Worm (Caenorhabditis elegans) whole organism, mixed stage, embryonic: ENCODE data around the gene F28B1.9.

ENCODE experiments used
- M03D4.4 ChIP-seq: sonication (generic microtip); optimal IDR thresholded peaks from 2 replicates; lab custom pipeline; 2017; ENCODE audit warnings: mild to moderate bottlenecking, missing genetic modification characterization, missing compliant biosample characterization
- bed-3 ChIP-seq: fragments of 200-800 bp; sonication (Bioruptor generic); optimal IDR thresholded peaks from 3 replicates; lab custom pipeline; 2018; ENCODE audit warnings: mild to moderate bottlenecking, missing genetic modification characterization, moderate library complexity, missing compliant biosample characterization
- blmp-1 ChIP-seq: fragments of 150-350 bp; optimal IDR thresholded peaks from 2 replicates; lab custom pipeline; 2014; ENCODE audit warnings: missing biosample characterization, missing genetic modification characterization
- ceh-39 ChIP-seq: fragments of 150-350 bp; optimal IDR thresholded peaks from 2 replicates; lab custom pipeline; 2014; ENCODE audit warnings: missing biosample characterization, missing genetic modification characterization
- ceh-43 ChIP-seq: fragments of 200-800 bp; sonication (Bioruptor generic); optimal IDR thresholded peaks from 2 replicates; lab custom pipeline; 2018; ENCODE audit warnings: mild to moderate bottlenecking, missing genetic modification characterization, moderate library complexity, missing compliant biosample characterization
- ces-1 ChIP-seq: fragments of 150-350 bp; optimal IDR thresholded peaks from 2 replicates; lab custom pipeline; 2014; ENCODE audit warnings: missing biosample characterization, missing genetic modification reagents, missing genetic modification characterization
- cnd-1 ChIP-seq: fragments of 200-800 bp; sonication (Bioruptor generic); optimal IDR thresholded peaks from 2 replicates; lab custom pipeline; 2018; ENCODE audit warnings: mild to moderate bottlenecking, missing genetic modification characterization, missing compliant biosample characterization
- drap-1 ChIP-seq: fragments of 200-800 bp; sonication (Bioruptor generic); optimal IDR thresholded peaks from 3 replicates; lab custom pipeline; 2018; ENCODE audit warnings: mild to moderate bottlenecking, missing genetic modification characterization, missing compliant biosample characterization
- elt-1 ChIP-seq: sonication (generic microtip); optimal IDR thresholded peaks from 2 replicates; lab custom pipeline; 2017; ENCODE audit warnings: missing genetic modification characterization, mild to moderate bottlenecking, missing compliant biosample characterization, antibody characterized with exemption, moderate library complexity, borderline replicate concordance; ENCODE audit not compliant: insufficient read depth
- flh-1 ChIP-seq: fragments of 200-800 bp; sonication (Bioruptor generic); optimal IDR thresholded peaks from 2 replicates; lab custom pipeline; 2018; ENCODE audit warnings: mild to moderate bottlenecking, missing genetic modification characterization, moderate library complexity, missing compliant biosample characterization
- ham-2 ChIP-seq: fragments of 200-800 bp; sonication (Bioruptor generic); optimal IDR thresholded peaks from 2 replicates; lab custom pipeline; 2018; ENCODE audit warnings: mild to moderate bottlenecking, missing genetic modification characterization, missing compliant biosample characterization
- lin-13 ChIP-seq: fragments of 150-350 bp; optimal IDR thresholded peaks from 2 replicates; lab custom pipeline; 2014; ENCODE audit warnings: missing biosample characterization, missing genetic modification characterization
- lin-32 ChIP-seq: fragments of 200-800 bp; sonication (Bioruptor generic); optimal IDR thresholded peaks from 2 replicates; lab custom pipeline; 2018; ENCODE audit warnings: mild to moderate bottlenecking, missing genetic modification characterization, missing compliant biosample characterization
- lsy-2 ChIP-seq: fragments of 150-350 bp; optimal IDR thresholded peaks from 2 replicates; lab custom pipeline; 2014; ENCODE audit warnings: missing biosample characterization, missing genetic modification characterization
- mab-5 ChIP-seq: fragments of 150-350 bp; optimal IDR thresholded peaks from 2 replicates; lab custom pipeline; 2014; ENCODE audit warnings: missing biosample characterization, missing genetic modification characterization
- mls-2 ChIP-seq: sonication (generic microtip); optimal IDR thresholded peaks from 2 replicates; lab custom pipeline; 2016; ENCODE audit warnings: mild to moderate bottlenecking, missing genetic modification characterization, moderate library complexity, missing compliant biosample characterization
- nhr-12 ChIP-seq: fragments of 150-350 bp; optimal IDR thresholded peaks from 2 replicates; lab custom pipeline; 2014; ENCODE audit warnings: missing biosample characterization, missing genetic modification characterization
- nhr-2 ChIP-seq: fragments of 150-350 bp; optimal IDR thresholded peaks from 2 replicates; lab custom pipeline; 2014; ENCODE audit warnings: missing biosample characterization, missing genetic modification characterization
- nhr-237 ChIP-seq: fragments of 150-350 bp; optimal IDR thresholded peaks from 2 replicates; lab custom pipeline; 2014; ENCODE audit warnings: missing biosample characterization, missing genetic modification characterization
- nhr-28 ChIP-seq: fragments of 150-350 bp; optimal IDR thresholded peaks from 2 replicates; lab custom pipeline; 2014; ENCODE audit warnings: missing biosample characterization, missing genetic modification characterization
- nhr-76 ChIP-seq: sonication (generic microtip); optimal IDR thresholded peaks from 2 replicates; lab custom pipeline; 2017; ENCODE audit warnings: missing biosample characterization, missing genetic modification characterization
- pha-4 ChIP-seq: fragments of 150-350 bp; optimal IDR thresholded peaks from 2 replicates; lab custom pipeline; 2018; ENCODE audit warnings: missing biosample characterization, missing genetic modification reagents, missing genetic modification characterization
- sem-2 ChIP-seq: fragments of 200-800 bp; sonication (Bioruptor generic); optimal IDR thresholded peaks from 2 replicates; lab custom pipeline; 2018; ENCODE audit warnings: mild to moderate bottlenecking, missing genetic modification characterization, missing compliant biosample characterization
- sptf-1 ChIP-seq: sonication (generic microtip); optimal IDR thresholded peaks from 2 replicates; lab custom pipeline; 2017; ENCODE audit warnings: mild to moderate bottlenecking, missing genetic modification characterization, moderate library complexity, missing compliant biosample characterization
- tbx-8 ChIP-seq: fragments of 200-800 bp; sonication (Bioruptor generic); optimal IDR thresholded peaks from 2 replicates; lab custom pipeline; 2018; ENCODE audit warnings: mild to moderate bottlenecking, missing genetic modification characterization, moderate library complexity, missing compliant biosample characterization
- unc-120 ChIP-seq: sonication (generic microtip); optimal IDR thresholded peaks from 2 replicates; lab custom pipeline; 2017; ENCODE audit warnings: missing genetic modification characterization, missing compliant biosample characterization; ENCODE audit not compliant: poor library complexity, severe bottlenecking
- unc-39 ChIP-seq: fragments of 150-350 bp; optimal IDR thresholded peaks from 2 replicates; lab custom pipeline; 2014; ENCODE audit warnings: missing biosample characterization, missing genetic modification characterization
- unc-62 ChIP-seq: fragments of 150-350 bp; optimal IDR thresholded peaks from 2 replicates; lab custom pipeline; 2014; ENCODE audit warnings: missing biosample characterization, missing genetic modification reagents, missing genetic modification characterization
- zip-8 ChIP-seq: fragments of 150-350 bp; optimal IDR thresholded peaks from 2 replicates; lab custom pipeline; 2014; ENCODE audit warnings: missing biosample characterization, missing genetic modification characterization
- ztf-11 ChIP-seq: fragments of 150-350 bp; optimal IDR thresholded peaks from 2 replicates; lab custom pipeline; 2014; ENCODE audit warnings: missing biosample characterization, missing genetic modification characterization

F28B1.9 gene

DNA sequence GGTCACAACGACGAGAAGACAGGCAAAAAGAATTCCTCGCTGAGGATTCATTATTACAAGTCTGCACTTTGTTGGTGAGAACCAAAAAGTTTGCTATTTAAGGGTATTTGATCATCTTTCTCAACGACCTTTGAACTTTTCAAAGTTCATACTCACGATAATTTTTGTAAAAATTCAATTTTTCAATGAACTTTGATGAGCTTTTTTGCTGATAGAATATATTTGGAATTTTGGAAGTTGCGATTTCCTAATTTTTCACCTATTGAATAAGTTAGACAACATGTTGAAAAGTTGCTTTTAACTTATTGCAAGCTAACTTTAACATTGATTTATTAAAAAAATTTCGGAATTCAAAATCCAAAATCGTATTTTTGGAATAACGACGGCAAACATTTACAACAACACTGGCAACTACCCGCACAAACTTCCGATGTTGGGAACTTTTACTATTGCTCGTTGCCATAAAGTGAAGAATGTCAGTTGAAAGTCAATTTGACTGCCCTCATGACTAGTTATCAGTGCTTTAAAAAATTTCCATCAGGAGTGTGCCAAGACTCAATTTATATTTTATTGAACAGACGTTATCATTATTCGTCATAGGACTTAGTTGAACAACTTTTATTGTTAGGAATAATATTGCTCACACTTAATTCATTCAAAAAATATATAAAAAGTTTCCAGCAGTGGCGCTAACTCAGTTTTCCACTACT is 38.9 kb upstream of the F28B1.9 start, which contains the start of the genes F49H6.8 and F49H6.5:
Gene F49H6.8 (minus strand): TSS at position 51 of the 710 bp plus-strand sequence.
Gene F49H6.5 (plus strand): TSS at position 629 of the 710 bp plus-strand sequence.
- TF ChIP-seq tbx-8 (GFP tag; lab: Kevin White, UChicago), result no peak
- no peak for TF ChIP-seq pha-4
- no peak for TF ChIP-seq ztf-11 (tag; lab: Kevin White, UChicago)
- no peak for TF ChIP-seq cnd-1
- no peak for TF ChIP-seq unc-120 (tag; lab: Kevin White, UChicago)
- TF ChIP-seq nhr-237 (tag; lab: Kevin White, UChicago), result no peak
- TF ChIP-seq elt-1, result no peak
- TF ChIP-seq blmp-1 (tag; lab: Kevin White, UChicago), result no peak
- TF ChIP-seq nhr-2 (tag; lab: Kevin White, UChicago), result no peak
- TF ChIP-seq sptf-1 (tag; lab: Kevin White, UChicago), result no peak
- no peak for TF ChIP-seq ces-1 (GFP tag; lab: Kevin White, UChicago)
- no peak for TF ChIP-seq ceh-39
- TF ChIP-seq nhr-28 (tag; lab: Kevin White, UChicago), result no peak
- no peak for TF ChIP-seq nhr-12

DNA sequence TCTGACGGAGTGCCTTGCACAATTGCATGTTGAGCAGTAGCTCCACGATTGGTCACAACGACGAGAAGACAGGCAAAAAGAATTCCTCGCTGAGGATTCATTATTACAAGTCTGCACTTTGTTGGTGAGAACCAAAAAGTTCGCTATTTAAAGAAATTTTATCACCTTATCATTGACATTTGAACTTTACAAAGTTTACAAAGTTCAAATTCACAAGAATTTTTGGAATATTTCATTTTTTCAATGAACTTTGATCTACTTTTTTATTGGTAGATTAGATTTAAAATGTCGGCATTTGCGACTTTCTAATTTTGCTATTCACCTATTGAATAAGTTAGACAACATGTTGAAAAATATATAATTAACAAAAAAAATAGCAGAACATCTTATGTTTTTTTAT is 35.4 kb upstream of the F28B1.9 start, which contains the start of gene F49H6.15:
Gene F49H6.15 (minus strand): TSS at position 101 of the 400 bp plus-strand sequence.
- TF ChIP-seq sem-2, result no peak
- TF ChIP-seq ztf-11 (tag; lab: Kevin White, UChicago), result no peak
- no peak for TF ChIP-seq mab-5 (tag; lab: Kevin White, UChicago)
- TF ChIP-seq mls-2 (tag; lab: Kevin White, UChicago), result no peak
- no peak for TF ChIP-seq ham-2 (GFP tag; lab: Kevin White, UChicago)
- TF ChIP-seq elt-1, result no peak
- no peak for TF ChIP-seq unc-39 (tag; lab: Kevin White, UChicago)
- TF ChIP-seq M03D4.4 (tag; lab: Kevin White, UChicago), result no peak

ce11 chrV:17030430-17030829 is 31.3 kb upstream of the F28B1.9 start:
- TF ChIP-seq nhr-2 (tag; lab: Kevin White, UChicago), result no peak
- no peak for TF ChIP-seq flh-1 (GFP tag; lab: Kevin White, UChicago)
- TF ChIP-seq tbx-8 (GFP tag; lab: Kevin White, UChicago), result no peak
- TF ChIP-seq ceh-43 (GFP tag; lab: Kevin White, UChicago), result no peak
- TF ChIP-seq lin-32 (GFP tag; lab: Kevin White, UChicago), result no peak
- TF ChIP-seq, all 35 proteins: peak for 0

- no peak for TF ChIP-seq unc-62
- TF ChIP-seq elt-1, result no peak
- TF ChIP-seq lsy-2 (tag; lab: Kevin White, UChicago), result no peak
- no peak for TF ChIP-seq blmp-1 (tag; lab: Kevin White, UChicago)
- TF ChIP-seq sptf-1 (tag; lab: Kevin White, UChicago), result no peak
- no peak for TF ChIP-seq lin-32 (GFP tag; lab: Kevin White, UChicago)
- no peak for TF ChIP-seq drap-1
- no peak for TF ChIP-seq unc-120 (tag; lab: Kevin White, UChicago)
- TF ChIP-seq bed-3, result no peak
- no peak for TF ChIP-seq flh-1 (GFP tag; lab: Kevin White, UChicago)
- no peak for TF ChIP-seq mls-2 (tag; lab: Kevin White, UChicago)
- TF ChIP-seq nhr-2 (tag; lab: Kevin White, UChicago), result no peak
- no peak for TF ChIP-seq ceh-39
- no peak for TF ChIP-seq unc-39 (tag; lab: Kevin White, UChicago)
Observed at ce11 chrV:17035850-17036249, 25.8 kb upstream of the F28B1.9 start, which contains the start of gene srz-94. srz-94 (minus strand) TSS chrV:17035950.

DNA sequence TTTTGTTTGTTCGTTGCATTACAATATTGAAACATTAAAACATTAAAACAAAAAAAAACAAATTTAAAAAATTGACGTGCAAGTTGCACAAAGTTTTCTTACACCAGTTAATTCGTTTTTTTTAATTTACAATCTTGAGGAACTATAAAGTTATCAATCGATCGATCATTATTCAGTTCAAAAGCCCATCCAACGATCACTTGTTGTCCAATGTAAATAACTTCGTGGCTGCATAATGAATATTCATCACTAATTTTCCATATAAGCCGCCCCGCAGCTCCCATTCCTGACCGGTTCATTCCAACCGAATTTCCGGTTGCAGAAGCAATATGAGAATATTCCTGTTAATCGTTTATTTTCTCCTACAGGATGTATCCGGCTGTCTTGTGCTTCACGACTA is 19.4 kb upstream of the F28B1.9 start, which contains the start of gene hpo-33:
Gene hpo-33 (plus strand): TSS at position 301 of the 400 bp plus-strand sequence.
- TF ChIP-seq bed-3 (no peak), M03D4.4 (tag; lab: Kevin White, UChicago) (no peak), ceh-43 (GFP tag; lab: Kevin White, UChicago) (no peak)
- TF ChIP-seq, all 35 proteins: peak for 0

DNA sequence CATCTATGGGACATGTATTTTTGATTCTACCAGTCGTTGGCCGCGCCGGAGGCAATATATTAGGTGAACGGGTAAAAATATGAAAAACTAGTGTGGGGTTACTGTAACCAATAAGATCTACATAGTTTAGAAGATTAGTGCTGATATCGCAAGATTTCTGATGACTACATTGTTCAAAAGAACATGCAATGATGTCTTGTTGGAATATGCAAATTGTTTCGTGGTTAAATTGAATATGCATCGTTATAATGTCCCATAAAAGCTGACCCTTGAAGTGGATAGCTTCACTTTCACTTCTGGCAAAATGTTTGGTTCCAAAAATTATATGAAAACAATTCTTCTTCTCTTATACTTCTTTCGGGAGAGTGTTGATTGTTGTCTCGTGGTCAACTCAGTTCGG is 17.2 kb upstream of the F28B1.9 start, which contains the start of gene F28B1.2:
Gene F28B1.2 (plus strand): TSS at position 301 of the 400 bp plus-strand sequence.
- TF ChIP-seq ceh-39, result no peak
- no peak for TF ChIP-seq nhr-12
- no peak for TF ChIP-seq unc-39 (tag; lab: Kevin White, UChicago)
- no peak for TF ChIP-seq lin-13
- TF ChIP-seq ceh-43 (GFP tag; lab: Kevin White, UChicago), result no peak
- TF ChIP-seq ham-2 (GFP tag; lab: Kevin White, UChicago), result no peak
- TF ChIP-seq flh-1 (GFP tag; lab: Kevin White, UChicago), result no peak
- TF ChIP-seq ztf-11 (tag; lab: Kevin White, UChicago), result no peak
- TF ChIP-seq sem-2, result no peak
- TF ChIP-seq drap-1, result no peak
- TF ChIP-seq nhr-2 (tag; lab: Kevin White, UChicago), result no peak
- no peak for TF ChIP-seq nhr-76
- no peak for TF ChIP-seq unc-62
- TF ChIP-seq cnd-1, result no peak
- TF ChIP-seq zip-8 (tag; lab: Kevin White, UChicago), result no peak
- TF ChIP-seq pha-4, result no peak
- TF ChIP-seq unc-120 (tag; lab: Kevin White, UChicago), result no peak
- no peak for TF ChIP-seq sptf-1 (tag; lab: Kevin White, UChicago)
- no peak for TF ChIP-seq mab-5 (tag; lab: Kevin White, UChicago)
- no peak for TF ChIP-seq lin-32 (GFP tag; lab: Kevin White, UChicago)
